Worm (Caenorhabditis elegans) whole organism, young adult: ENCODE data around the gene D2007.2.

ENCODE experiments used
- B0019.2 ChIP-seq: fragments of 200-800 bp; sonication (Bioruptor generic); conservative IDR thresholded peaks from 2 replicates; pipeline ENCODE4 v1.3.6; 2022; ENCODE audit warnings: missing genetic modification reagents, missing genetic modification characterization, missing compliant biosample characterization
- ama-1 ChIP-seq, 3 experiments: fragments of 150-350 bp in 1 of 3; sonication (generic microtip) in 2 of 3; optimal IDR thresholded peaks; 2 replicates each; lab custom pipeline; 2014 to 2018; ENCODE audit warnings: missing biosample characterization in 2 of 3, missing genetic modification characterization in 2 of 3, missing genetic modification reagents in 2 of 3
- him-1 ChIP-seq: sonication (generic microtip); optimal IDR thresholded peaks from 2 replicates; lab custom pipeline; 2016; ENCODE audit warnings: missing genotype, missing genetic modification reagents, missing genetic modification characterization, missing compliant biosample characterization
- hmg-1.2 ChIP-seq: fragments of 200-800 bp; sonication (Bioruptor generic); IDR thresholded peaks from 2 replicates; pipeline ENCODE4 v1.3.6; 2022; ENCODE audit warnings: missing genetic modification reagents, missing genetic modification characterization, missing compliant biosample characterization
- snpc-4 ChIP-seq, 5 experiments: fragments of 150-350 bp in 1 of 5; sonication (generic microtip) in 4 of 5; optimal IDR thresholded peaks; 2 replicates each; lab custom pipeline; 2014 to 2018; ENCODE audit warnings: missing genetic modification characterization in 5 of 5, missing biosample characterization in 3 of 5, antibody characterized with exemption in 2 of 5, mild to moderate bottlenecking in 2 of 5, missing compliant biosample characterization in 2 of 5, missing genotype in 2 of 5, moderate library complexity in 2 of 5, missing genetic modification reagents in 1 of 5
- tbx-9 ChIP-seq: sonication (generic microtip); optimal IDR thresholded peaks from 2 replicates; lab custom pipeline; 2016; ENCODE audit warnings: borderline replicate concordance, missing genetic modification characterization, inconsistent platforms, missing compliant biosample characterization
- ztf-18 ChIP-seq: sonication (generic microtip); optimal IDR thresholded peaks from 2 replicates; lab custom pipeline; 2016; ENCODE audit warnings: missing genotype, mild to moderate bottlenecking, missing genetic modification characterization, missing compliant biosample characterization

ce11 chrIII:8133346-8133745 lies 15.4 kb upstream of the D2007.2 start, which contains the start of gene C14B9.2:
- no peak for TF ChIP-seq ama-1 (optimal IDR thresholded peaks at IDR 0.05; lab: Kevin White, UChicago)
- no peak for TF ChIP-seq ama-1 (GFP tag; optimal IDR thresholded peaks at IDR 0.05; lab: Kevin White, UChicago)
- TF ChIP-seq snpc-4 (GFP tag; optimal IDR thresholded peaks at IDR 0.05; lab: Kevin White, UChicago), result no peak
- no peak for TF ChIP-seq snpc-4 (tag; optimal IDR thresholded peaks at IDR 0.05; lab: Kevin White, UChicago)
- TF ChIP-seq him-1 (tag; lab: Kevin White, UChicago), result no peak
- no peak for TF ChIP-seq B0019.2
- TF ChIP-seq tbx-9 (tag; lab: Kevin White, UChicago), result no peak
- TF ChIP-seq hmg-1.2 (GFP tag; lab: Robert Waterston, UW), result no peak
- TF ChIP-seq ztf-18 (tag; lab: Kevin White, UChicago), result no peak
